Fruit fly (Drosophila melanogaster): Measurements from ENCODE around the gene CG40486.
A peak's percentile ranks its signal among the peaks of the same experiment; 100 is the strongest.

Gene CG40486

dm6 chrX:23004598-23005469 is 44.9 kb upstream of the CG40486 start, which contains the start of the genes stnA and stnB (continued):
- TF ChIP-seq Opbp (GFP tag; IDR thresholded peaks at IDR 0.05; ENCODE audit: partially characterized antibody) (no peak), CG11696 (GFP tag; IDR thresholded peaks at IDR 0.05) (no peak), Doc3 (GFP tag; IDR thresholded peaks at IDR 0.05; ENCODE audit: partially characterized antibody) (no peak), kah (GFP tag; optimal IDR thresholded peaks at IDR 0.05) (no peak), Adf1 (GFP tag; IDR thresholded peaks at IDR 0.05) (peak; percentile 40; the same call in 1 of the 2 replicates), CG11504 (tag; optimal IDR thresholded peaks at IDR 0.05) (peak; percentile 54), dysf (GFP tag; IDR thresholded peaks at IDR 0.05) (peak; percentile 54; the same call in 1 of the 3 replicates), maf-S (GFP tag; optimal IDR thresholded peaks at IDR 0.05) (no peak), CG9215 (GFP tag; IDR thresholded peaks at IDR 0.05) (peak; percentile 37; the same call in 1 of the 2 replicates), sisA (GFP tag; IDR thresholded peaks at IDR 0.05) (no peak), CG2712 (tag; optimal IDR thresholded peaks at IDR 0.05) (peak; percentile 22), CG13624 (GFP tag; optimal IDR thresholded peaks at IDR 0.05) (peak; percentile 0), mam (GFP tag; optimal IDR thresholded peaks at IDR 0.05) (peak; percentile 19), D19A (tag; optimal IDR thresholded peaks at IDR 0.05) (peak; percentile 71), pzg (GFP tag; optimal IDR thresholded peaks at IDR 0.05) (no peak), Fer3 (tag; optimal IDR thresholded peaks at IDR 0.05) (peak; percentile 36), eyg (GFP tag; optimal IDR thresholded peaks at IDR 0.05) (no peak), CG12391 (tag; optimal IDR thresholded peaks at IDR 0.05) (peak; percentile 27), fd96Cb (tag; optimal IDR thresholded peaks at IDR 0.05) (peak; percentile 8), amos (GFP tag; IDR thresholded peaks at IDR 0.05; ENCODE audit: partially characterized antibody) (no peak), CG4854 (GFP tag; optimal IDR thresholded peaks at IDR 0.05) (no peak), cwo (GFP tag; optimal IDR thresholded peaks at IDR 0.05) (peak; percentile 13), crp (GFP tag; optimal IDR thresholded peaks at IDR 0.05) (no peak), ac (GFP tag; optimal IDR thresholded peaks at IDR 0.05) (no peak), pros (GFP tag; optimal IDR thresholded peaks at IDR 0.05) (no peak), Xbp1 (GFP tag; optimal IDR thresholded peaks at IDR 0.05) (peak; percentile 16), CG14014 (GFP tag; IDR thresholded peaks at IDR 0.05) (0 out of 2 replicates have a peak, but pooled peaks have one; percentile 43), Xrp1 (GFP tag; IDR thresholded peaks at IDR 0.05) (peak; percentile 34; the same call in 1 of the 2 replicates), bsh (GFP tag; optimal IDR thresholded peaks at IDR 0.05) (peak in 1 of 2 experiments; percentile 18), HLH54F (GFP tag; optimal IDR thresholded peaks at IDR 0.05) (peak; percentile 18), bcd (GFP tag; optimal IDR thresholded peaks at IDR 0.05) (peak; percentile 13), tup (GFP tag; optimal IDR thresholded peaks at IDR 0.05) (no peak), CG11723 (GFP tag; optimal IDR thresholded peaks at IDR 0.05) (no peak), Eip74EF (GFP tag; optimal IDR thresholded peaks at IDR 0.05) (no peak), CG10147 (GFP tag; optimal IDR thresholded peaks at IDR 0.05) (peak; percentile 17), sd (tag; optimal IDR thresholded peaks at IDR 0.05) (no peak), E2f2 (GFP tag; IDR thresholded peaks at IDR 0.05) (0 out of 2 replicates have a peak, but pooled peaks have one; percentile 8), NK7.1 (GFP tag; optimal IDR thresholded peaks at IDR 0.05) (no peak), dpn (GFP tag; optimal IDR thresholded peaks at IDR 0.05) (peak in 1 of 2 experiments; percentile 13), chm (GFP tag; IDR thresholded peaks at IDR 0.05) (no peak), HLHmδ (GFP tag; optimal IDR thresholded peaks at IDR 0.05) (no peak), pho (GFP tag; optimal IDR thresholded peaks at IDR 0.05) (no peak), CG2120 (GFP tag; optimal IDR thresholded peaks at IDR 0.05) (peak; percentile 51), Dref (GFP tag; IDR thresholded peaks at IDR 0.05) (no peak), CG9932 (GFP tag; IDR thresholded peaks at IDR 0.05) (peak; percentile 39; the same call in 1 of the 2 replicates), Sox102F (GFP tag; optimal IDR thresholded peaks at IDR 0.05) (peak; percentile 29), CG8281 (tag; optimal IDR thresholded peaks at IDR 0.05) (no peak)

Data from whole organism, embryonic.